Fruit fly (Drosophila melanogaster): ENCODE measurements around the gene VAChT.

The VAChT gene

dm6 chr3R:18742358-18743269 is 37.3 kb downstream of the VAChT start:
- TF ChIP-seq h (optimal IDR thresholded peaks at IDR 0.05) (no peak), psq (optimal IDR thresholded peaks at IDR 0.05) (no peak), Sin3A (optimal IDR thresholded peaks at IDR 0.05) (no peak)

- TF ChIP-seq ttk (optimal IDR thresholded peaks at IDR 0.05), result no peak
Measured at dm6 chr3R:18743270-18743922, 38.1 kb downstream of the VAChT start, which contains the start of gene Mekk1. Mekk1 (minus strand) TSS chr3R:18743594.

DNA sequence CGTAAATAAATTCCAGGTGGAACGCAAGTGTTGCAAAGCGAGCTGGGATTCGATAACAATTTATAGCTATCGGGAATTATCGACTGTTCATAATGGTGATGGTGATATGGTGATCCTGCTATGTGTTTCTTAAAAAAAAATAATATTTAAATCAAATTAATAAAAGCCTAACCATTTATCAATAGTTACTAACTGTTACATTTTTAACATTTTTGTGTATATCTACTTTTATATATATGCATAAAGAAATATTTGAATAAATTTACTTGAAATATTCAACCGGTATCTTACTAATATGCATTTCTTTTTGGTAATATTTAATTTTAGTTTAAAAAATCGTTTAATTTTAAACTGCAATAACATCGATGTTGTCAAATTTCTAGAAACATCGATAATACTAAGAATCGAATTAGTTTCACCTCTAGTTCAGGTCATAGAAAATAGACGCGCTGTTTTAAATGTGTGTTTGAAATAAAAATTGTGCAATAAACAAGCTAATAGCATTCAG is 40.7 kb downstream of the VAChT start, which contains the start of the genes PGS1 and gwl:
Gene PGS1, minus strand, starts transcription at position 81 of the 508 bp plus-strand sequence.
Gene gwl, plus strand, starts transcription at position 410 of the 508 bp plus-strand sequence.
- TF ChIP-seq insv (optimal IDR thresholded peaks at IDR 0.05), result no peak
- no peak for TF ChIP-seq Sin3A (optimal IDR thresholded peaks at IDR 0.05)
- no peak for TF ChIP-seq Myc (optimal IDR thresholded peaks at IDR 0.05)

dm6 chr3R:18748087-18748486 is 42.8 kb downstream of the VAChT start:
- TF ChIP-seq insv (optimal IDR thresholded peaks at IDR 0.05) (no peak), Myc (optimal IDR thresholded peaks at IDR 0.05) (no peak), h (optimal IDR thresholded peaks at IDR 0.05) (no peak), ttk (optimal IDR thresholded peaks at IDR 0.05) (no peak), Sin3A (optimal IDR thresholded peaks at IDR 0.05) (no peak), psq (optimal IDR thresholded peaks at IDR 0.05) (no peak)

DNA sequence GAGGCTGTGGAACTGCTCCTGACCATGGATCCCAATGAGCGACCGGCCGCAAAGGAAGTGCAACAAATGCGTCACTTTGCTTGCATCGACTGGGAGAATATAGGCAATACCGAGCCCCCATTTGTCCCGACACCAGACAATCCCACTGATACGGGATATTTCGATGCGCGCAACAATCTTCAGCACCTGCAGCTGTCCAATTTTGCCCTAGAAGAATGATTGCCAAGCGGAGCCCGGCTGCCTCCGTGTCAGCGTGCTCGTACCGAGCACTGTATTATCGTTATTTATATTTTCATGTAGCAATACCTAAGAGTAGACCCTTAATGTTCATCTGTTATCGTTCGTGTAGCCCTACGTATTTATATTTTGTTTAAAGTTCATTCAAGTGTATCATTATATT is 44.5 kb downstream of the VAChT start:
- TF ChIP-seq h (optimal IDR thresholded peaks at IDR 0.05) (no peak), Myc (optimal IDR thresholded peaks at IDR 0.05) (no peak), ttk (optimal IDR thresholded peaks at IDR 0.05) (no peak), psq (optimal IDR thresholded peaks at IDR 0.05) (no peak), Sin3A (optimal IDR thresholded peaks at IDR 0.05) (no peak), insv (optimal IDR thresholded peaks at IDR 0.05) (no peak)

- TF ChIP-seq h (optimal IDR thresholded peaks at IDR 0.05) (no peak), ttk (optimal IDR thresholded peaks at IDR 0.05) (no peak), Sin3A (optimal IDR thresholded peaks at IDR 0.05) (no peak), psq (optimal IDR thresholded peaks at IDR 0.05) (no peak), insv (optimal IDR thresholded peaks at IDR 0.05) (no peak), Myc (optimal IDR thresholded peaks at IDR 0.05) (no peak)
Measured at dm6 chr3R:18758548-18759257, 53.4 kb downstream of the VAChT start, which contains the start of gene Epg5. Epg5 (minus strand) TSS chr3R:18758873.
